Worm (Caenorhabditis elegans) whole organism, young adult: ENCODE results near the gene cbp-1.

Experiments
- B0035.1 ChIP-seq: sonication (generic microtip); optimal IDR thresholded peaks from 2 replicates; lab custom pipeline; 2016; ENCODE audit warnings: missing genetic modification characterization, mild to moderate bottlenecking, missing compliant biosample characterization, missing genotype, missing genetic modification reagents
- D2030.7 ChIP-seq: fragments of 200-800 bp; sonication (Bioruptor generic); IDR thresholded peaks from 2 replicates; pipeline ENCODE4 v1.3.6; 2022; ENCODE audit warnings: missing genetic modification reagents, missing genetic modification characterization, missing compliant biosample characterization
- F55B11.4 ChIP-seq: sonication (generic microtip); optimal IDR thresholded peaks from 2 replicates; lab custom pipeline; 2016; ENCODE audit warnings: missing compliant biosample characterization, missing genetic modification characterization, borderline replicate concordance; ENCODE audit not compliant: insufficient read depth
- F57A8.1 ChIP-seq: fragments of 200-800 bp; sonication (Bioruptor generic); optimal IDR thresholded peaks from 2 replicates; lab custom pipeline; 2018; ENCODE audit warnings: mild to moderate bottlenecking, missing genetic modification characterization, moderate library complexity, missing compliant biosample characterization
- F57C9.4 ChIP-seq: sonication (generic microtip); optimal IDR thresholded peaks from 2 replicates; lab custom pipeline; 2017; ENCODE audit warnings: mild to moderate bottlenecking, missing genetic modification characterization, missing compliant biosample characterization
- K11D2.4 ChIP-seq: fragments of 200-800 bp; sonication (Bioruptor generic); IDR thresholded peaks from 2 replicates; pipeline ENCODE4 v1.3.6; 2022; ENCODE audit warnings: missing genetic modification reagents, missing genetic modification characterization, missing compliant biosample characterization
- K12H6.12 ChIP-seq: fragments of 200-800 bp; sonication (Bioruptor generic); optimal IDR thresholded peaks from 2 replicates; lab custom pipeline; 2018; ENCODE audit warnings: mild to moderate bottlenecking, missing genetic modification characterization, missing compliant biosample characterization
- T07F8.4 ChIP-seq: sonication (generic microtip); optimal IDR thresholded peaks from 2 replicates; lab custom pipeline; 2016; ENCODE audit warnings: mild to moderate bottlenecking, missing genetic modification characterization, moderate library complexity, missing compliant biosample characterization
- Y53G8AR.9 ChIP-seq: fragments of 200-800 bp; sonication (Bioruptor generic); conservative IDR thresholded peaks from 2 replicates; pipeline ENCODE4 v1.3.6; 2022; ENCODE audit warnings: missing genetic modification reagents, missing genetic modification characterization, missing compliant biosample characterization
- Y56A3A.18 ChIP-seq: fragments of 200-800 bp; sonication (Bioruptor generic); IDR thresholded peaks from 2 replicates; pipeline ENCODE4 v1.3.6; 2022; ENCODE audit warnings: missing genetic modification reagents, missing genetic modification characterization, missing compliant biosample characterization
- Y67H2A.10 ChIP-seq: fragments of 200-800 bp; sonication (Bioruptor generic); conservative IDR thresholded peaks from 2 replicates; pipeline ENCODE4 v1.3.6; 2022; ENCODE audit warnings: missing genetic modification reagents, missing genetic modification characterization, missing compliant biosample characterization
- Y95B8A.8 ChIP-seq: fragments of 200-800 bp; sonication (Bioruptor generic); IDR thresholded peaks from 2 replicates; pipeline ENCODE4 v1.3.6; 2022; ENCODE audit warnings: missing genetic modification reagents, missing genetic modification characterization, missing compliant biosample characterization
- ZK185.1 ChIP-seq: sonication (generic microtip); optimal IDR thresholded peaks from 2 replicates; lab custom pipeline; 2016; ENCODE audit warnings: mild to moderate bottlenecking, missing genetic modification characterization, missing compliant biosample characterization; ENCODE audit not compliant: poor library complexity, severe bottlenecking
- aptf-2 ChIP-seq: fragments of 200-800 bp; sonication (Bioruptor generic); conservative IDR thresholded peaks from 2 replicates; pipeline ENCODE4 v1.3.6; 2022; ENCODE audit warnings: missing genetic modification reagents, missing genetic modification characterization, missing compliant biosample characterization
- attf-6 ChIP-seq: fragments of 200-800 bp; sonication (Bioruptor generic); IDR thresholded peaks from 2 replicates; pipeline ENCODE4 v1.3.6; 2022; ENCODE audit warnings: missing genetic modification reagents, missing genetic modification characterization, missing compliant biosample characterization
- bed-2 ChIP-seq: fragments of 200-800 bp; sonication (Bioruptor generic); IDR thresholded peaks from 2 replicates; pipeline ENCODE4 v1.3.6; 2022; ENCODE audit warnings: missing genetic modification reagents, missing genetic modification characterization, missing compliant biosample characterization
- ccch-3 ChIP-seq: fragments of 200-800 bp; sonication (Bioruptor generic); optimal IDR thresholded peaks from 2 replicates; lab custom pipeline; 2018; ENCODE audit warnings: mild to moderate bottlenecking, missing genetic modification characterization, missing compliant biosample characterization
- cebp-1 ChIP-seq, 2 experiments: fragments of 200-800 bp in 1 of 2; sonication (Bioruptor generic) in 1 of 2; sonication (generic microtip) in 1 of 2; IDR thresholded peaks in 1 of 2; optimal IDR thresholded peaks in 1 of 2; 2 replicates each; pipeline versions ENCODE4 v1.3.6 to Lab custom; 2017 to 2022; ENCODE audit warnings: missing compliant biosample characterization in 2 of 2, missing genetic modification characterization in 2 of 2, mild to moderate bottlenecking in 1 of 2, missing genetic modification reagents in 1 of 2, moderate library complexity in 1 of 2
- ceh-100 ChIP-seq: fragments of 200-800 bp; sonication (Bioruptor generic); IDR thresholded peaks from 2 replicates; pipeline ENCODE4 v1.3.6; 2022; ENCODE audit warnings: missing genetic modification reagents, missing genetic modification characterization, missing compliant biosample characterization
- ceh-40 ChIP-seq: fragments of 200-800 bp; sonication (Bioruptor generic); IDR thresholded peaks from 2 replicates; pipeline ENCODE4 v1.3.6; 2022; ENCODE audit warnings: missing genetic modification characterization, missing compliant biosample characterization
- chd-7 ChIP-seq: sonication (generic microtip); optimal IDR thresholded peaks from 2 replicates; lab custom pipeline; 2016; ENCODE audit warnings: mild to moderate bottlenecking, missing genetic modification characterization, moderate library complexity, missing compliant biosample characterization
- dox-1 ChIP-seq: fragments of 200-800 bp; sonication (Bioruptor generic); IDR thresholded peaks from 2 replicates; pipeline ENCODE4 v1.3.6; 2022; ENCODE audit warnings: missing genetic modification reagents, missing genetic modification characterization, missing compliant biosample characterization
- dpl-1 ChIP-seq: fragments of 150-350 bp; optimal IDR thresholded peaks from 2 replicates; lab custom pipeline; 2014; ENCODE audit warnings: missing biosample characterization, missing genetic modification reagents, missing genetic modification characterization
- egrh-3 ChIP-seq: fragments of 200-800 bp; sonication (Bioruptor generic); IDR thresholded peaks from 2 replicates; pipeline ENCODE4 v1.3.6; 2022; ENCODE audit warnings: missing genetic modification reagents, missing genetic modification characterization, missing compliant biosample characterization
- ets-4 ChIP-seq: fragments of 200-800 bp; sonication (Bioruptor generic); optimal IDR thresholded peaks from 2 replicates; lab custom pipeline; 2018; ENCODE audit warnings: mild to moderate bottlenecking, missing genetic modification characterization, missing compliant biosample characterization
- fkh-3 ChIP-seq: sonication (generic microtip); optimal IDR thresholded peaks from 2 replicates; lab custom pipeline; 2016; ENCODE audit warnings: mild to moderate bottlenecking, missing genetic modification characterization, missing compliant biosample characterization
- gei-17 ChIP-seq: fragments of 200-800 bp; sonication (Bioruptor generic); optimal IDR thresholded peaks from 2 replicates; lab custom pipeline; 2018; ENCODE audit warnings: mild to moderate bottlenecking, missing genetic modification characterization, missing compliant biosample characterization
- hlh-12 ChIP-seq: sonication (generic microtip); optimal IDR thresholded peaks from 2 replicates; lab custom pipeline; 2016; ENCODE audit warnings: missing genetic modification characterization, missing compliant biosample characterization
- hlh-26 ChIP-seq: fragments of 200-800 bp; sonication (Bioruptor generic); conservative IDR thresholded peaks from 2 replicates; pipeline ENCODE4 v1.3.6; 2022; ENCODE audit warnings: missing genetic modification reagents, missing genetic modification characterization, missing compliant biosample characterization
- hmg-1.2 ChIP-seq: fragments of 200-800 bp; sonication (Bioruptor generic); IDR thresholded peaks from 2 replicates; pipeline ENCODE4 v1.3.6; 2022; ENCODE audit warnings: missing genetic modification reagents, missing genetic modification characterization, missing compliant biosample characterization
- hsf-1 ChIP-seq: fragments of 200-800 bp; sonication (Bioruptor generic); IDR thresholded peaks from 2 replicates; pipeline ENCODE4 v1.3.6; 2022; ENCODE audit warnings: missing genetic modification reagents, missing genetic modification characterization, missing compliant biosample characterization
- lag-1 ChIP-seq: fragments of 200-800 bp; sonication (Bioruptor generic); IDR thresholded peaks from 2 replicates; pipeline ENCODE4 v1.3.6; 2022; ENCODE audit warnings: missing genetic modification reagents, missing genetic modification characterization, missing compliant biosample characterization
- lin-26 ChIP-seq: fragments of 200-800 bp; sonication (Bioruptor generic); IDR thresholded peaks from 2 replicates; pipeline ENCODE4 v1.3.6; 2022; ENCODE audit warnings: missing genetic modification reagents, missing genetic modification characterization, missing compliant biosample characterization
- lin-35 ChIP-seq, 3 experiments: fragments of 150-350 bp in 2 of 3; sonication (generic microtip) in 1 of 3; optimal IDR thresholded peaks; 2 replicates each; lab custom pipeline; 2014 to 2018; ENCODE audit warnings: missing biosample characterization in 3 of 3, missing genetic modification characterization in 3 of 3, missing genetic modification reagents in 3 of 3
- lir-1 ChIP-seq: fragments of 200-800 bp; sonication (Bioruptor generic); conservative IDR thresholded peaks from 2 replicates; pipeline ENCODE4 v1.3.6; 2022; ENCODE audit warnings: missing genetic modification reagents, missing genetic modification characterization, missing compliant biosample characterization
- lsl-1 ChIP-seq: fragments of 200-800 bp; sonication (Bioruptor generic); optimal IDR thresholded peaks from 2 replicates; lab custom pipeline; 2018; ENCODE audit warnings: mild to moderate bottlenecking, missing genetic modification characterization, moderate library complexity, missing compliant biosample characterization
- lsy-27 ChIP-seq: sonication (generic microtip); optimal IDR thresholded peaks from 2 replicates; lab custom pipeline; 2017; ENCODE audit warnings: missing genetic modification characterization, mild to moderate bottlenecking, missing compliant biosample characterization, antibody characterized with exemption, missing genotype, borderline replicate concordance; ENCODE audit not compliant: insufficient read depth
- madf-6 ChIP-seq: fragments of 200-800 bp; sonication (Bioruptor generic); IDR thresholded peaks from 2 replicates; pipeline ENCODE4 v1.3.6; 2022; ENCODE audit warnings: missing genetic modification reagents, missing genetic modification characterization, missing compliant biosample characterization
- mcd-1 ChIP-seq: fragments of 200-800 bp; sonication (Bioruptor generic); IDR thresholded peaks from 2 replicates; pipeline ENCODE4 v1.3.6; 2022; ENCODE audit warnings: missing genetic modification reagents, missing genetic modification characterization, missing compliant biosample characterization
- mes-4 ChIP-seq: sonication (generic microtip); optimal IDR thresholded peaks from 2 replicates; lab custom pipeline; 2016; ENCODE audit warnings: missing genotype, missing genetic modification characterization, missing compliant biosample characterization
- nhr-120 ChIP-seq: fragments of 200-800 bp; sonication (Bioruptor generic); IDR thresholded peaks from 2 replicates; pipeline ENCODE4 v1.3.6; 2022; ENCODE audit warnings: missing genetic modification characterization, missing compliant biosample characterization
- rec-8 ChIP-seq, 2 experiments: sonication (generic microtip); optimal IDR thresholded peaks; 2 replicates each; lab custom pipeline; 2016; ENCODE audit warnings: mild to moderate bottlenecking in 2 of 2, missing genetic modification characterization in 2 of 2, missing genetic modification reagents in 2 of 2, missing genotype in 2 of 2, missing biosample characterization in 1 of 2, missing compliant biosample characterization in 1 of 2, moderate library complexity in 1 of 2
- sea-2 ChIP-seq: fragments of 200-800 bp; sonication (Bioruptor generic); IDR thresholded peaks from 2 replicates; pipeline ENCODE4 v1.3.6; 2022; ENCODE audit warnings: missing genetic modification characterization, missing compliant biosample characterization
- snpc-1.1 ChIP-seq: sonication (generic microtip); optimal IDR thresholded peaks from 2 replicates; lab custom pipeline; 2017; ENCODE audit warnings: missing genetic modification characterization, mild to moderate bottlenecking, missing compliant biosample characterization, antibody characterized with exemption, moderate library complexity, missing genotype, missing genetic modification reagents; ENCODE audit not compliant: insufficient read depth
- somi-1 ChIP-seq: fragments of 200-800 bp; sonication (Bioruptor generic); optimal IDR thresholded peaks from 2 replicates; lab custom pipeline; 2018; ENCODE audit warnings: mild to moderate bottlenecking, missing genetic modification characterization, missing compliant biosample characterization
- zfh-2 ChIP-seq: fragments of 200-800 bp; sonication (Bioruptor generic); conservative IDR thresholded peaks from 2 replicates; pipeline ENCODE4 v1.3.6; 2022; ENCODE audit warnings: missing genetic modification reagents, missing genetic modification characterization, missing compliant biosample characterization
- ztf-22 ChIP-seq: fragments of 200-800 bp; sonication (Bioruptor generic); optimal IDR thresholded peaks from 2 replicates; lab custom pipeline; 2018; ENCODE audit warnings: mild to moderate bottlenecking, missing genetic modification characterization, moderate library complexity, missing compliant biosample characterization

The cbp-1 gene

DNA sequence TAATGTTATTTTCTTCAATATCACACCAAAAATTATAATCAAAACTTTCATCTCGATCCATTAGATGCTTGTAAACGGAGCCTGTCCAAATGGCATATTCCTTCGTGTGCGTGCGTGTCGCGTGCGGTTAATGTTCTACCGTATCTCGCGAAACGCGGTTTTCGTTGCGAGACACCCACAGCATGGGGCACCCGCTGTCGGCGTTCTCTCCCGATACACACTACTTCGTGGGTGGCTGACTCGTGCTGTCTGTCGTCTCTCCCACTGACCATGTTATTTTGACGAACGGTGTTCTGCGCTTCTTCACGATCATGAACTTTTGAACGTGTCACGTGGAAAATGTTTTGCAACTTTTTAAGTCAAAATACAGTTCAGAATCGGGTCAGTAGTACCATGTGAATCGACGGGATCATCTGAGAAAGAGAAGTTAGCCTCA, 826 bp upstream of the cbp-1 start (continued):
- TF ChIP-seq Y56A3A.18 (GFP tag; lab: Robert Waterston, UW) (peak; percentile 94), F55B11.4 (tag; lab: Kevin White, UChicago) (no peak), somi-1 (GFP tag; lab: Kevin White, UChicago) (peak; percentile 99), nhr-120 (GFP tag; lab: Robert Waterston, UW) (no peak), attf-6 (GFP tag; lab: Robert Waterston, UW) (peak; percentile 44; the same call in 1 of the 2 replicates), Y53G8AR.9 (peak; percentile 98), fkh-3 (peak; percentile 61), bed-2 (no peak), zfh-2 (peak; percentile 99), hmg-1.2 (GFP tag; lab: Robert Waterston, UW) (peak; percentile 95), hsf-1 (GFP tag; lab: Robert Waterston, UW) (peak; percentile 72), T07F8.4 (tag; lab: Kevin White, UChicago) (peak; percentile 57), lsl-1 (peak; percentile 29), egrh-3 (peak; percentile 54), lir-1 (GFP tag; lab: Robert Waterston, UW) (peak; percentile 92), ceh-100 (GFP tag; lab: Robert Waterston, UW) (peak; percentile 84), dox-1 (peak; percentile 97), ceh-40 (GFP tag; lab: Robert Waterston, UW) (peak; percentile 79), ets-4 (GFP tag; lab: Kevin White, UChicago) (peak; percentile 98), K12H6.12 (tag; lab: Kevin White, UChicago) (peak; percentile 100), madf-6 (GFP tag; lab: Robert Waterston, UW) (peak; percentile 66), F57C9.4 (tag; lab: Kevin White, UChicago) (peak; percentile 95), Y67H2A.10 (GFP tag; lab: Robert Waterston, UW) (peak; percentile 99), ztf-22 (GFP tag; lab: Kevin White, UChicago) (peak; percentile 97), gei-17 (GFP tag; lab: Kevin White, UChicago) (peak; percentile 90), dpl-1 (peak; percentile 19), lsy-27 (tag; lab: Kevin White, UChicago) (no peak), hlh-26 (GFP tag; lab: Robert Waterston, UW) (no peak), cebp-1 (GFP tag; IDR thresholded peaks at IDR 0.05; lab: Robert Waterston, UW) (peak; percentile 84), cebp-1 (tag; optimal IDR thresholded peaks at IDR 0.05; lab: Kevin White, UChicago) (peak; percentile 97), ZK185.1 (peak; percentile 90), sea-2 (peak; percentile 94), aptf-2 (GFP tag; lab: Robert Waterston, UW) (0 out of 2 replicates have a peak, but pooled peaks have one; percentile 40), D2030.7 (GFP tag; lab: Robert Waterston, UW) (0 out of 2 replicates have a peak, but pooled peaks have one; percentile 16), rec-8 (tag; optimal IDR thresholded peaks at IDR 0.05; lab: Kevin White, UChicago) (no peak), lag-1 (GFP tag; lab: Robert Waterston, UW) (peak; percentile 94), hlh-12 (tag; lab: Kevin White, UChicago) (no peak), ccch-3 (GFP tag; lab: Kevin White, UChicago) (peak; percentile 59), B0035.1 (tag; lab: Kevin White, UChicago) (peak; percentile 90), lin-26 (GFP tag; lab: Robert Waterston, UW) (peak; percentile 91), snpc-1.1 (tag; lab: Kevin White, UChicago) (no peak), mcd-1 (GFP tag; lab: Robert Waterston, UW) (peak; percentile 96), K11D2.4 (GFP tag; lab: Robert Waterston, UW) (peak; percentile 98), chd-7 (tag; lab: Kevin White, UChicago) (peak; percentile 99), lin-35 (GFP tag; optimal IDR thresholded peaks at IDR 0.05; lab: Kevin White, UChicago) (peak in 2 of 3 experiments; percentile 44 to 94), F57A8.1 (GFP tag; lab: Kevin White, UChicago) (peak; percentile 71), Y95B8A.8 (GFP tag; lab: Robert Waterston, UW) (peak; percentile 96), mes-4 (tag; lab: Kevin White, UChicago) (no peak)
